Fruit fly (Drosophila melanogaster) whole organism, embryonic: ENCODE results near the gene mrva.

Experiments used
- B-H2 ChIP-seq: fragments of 200-800 bp; sonication (Bioruptor generic); optimal IDR thresholded peaks from 2 replicates; lab custom pipeline; 2018; ENCODE audit warnings: missing biosample characterization, mild to moderate bottlenecking, missing genetic modification characterization
- CG10267 ChIP-seq: fragments of 200-800 bp; sonication (Bioruptor generic); optimal IDR thresholded peaks from 2 replicates; lab custom pipeline; 2018; ENCODE audit warnings: missing biosample characterization, mild to moderate bottlenecking, missing genetic modification characterization, moderate library complexity
- CG10462 ChIP-seq: fragments of 200-800 bp; sonication (Bioruptor generic); optimal IDR thresholded peaks from 2 replicates; lab custom pipeline; 2016; ENCODE audit warnings: missing biosample characterization, missing genetic modification characterization
- CG10565 ChIP-seq: fragments of 200-800 bp; sonication (Bioruptor generic); optimal IDR thresholded peaks from 3 replicates; lab custom pipeline; 2016; ENCODE audit warnings: missing biosample characterization, mild to moderate bottlenecking, missing genetic modification characterization
- CG11398 ChIP-seq: fragments of 200-800 bp; sonication (Bioruptor generic); optimal IDR thresholded peaks from 2 replicates; lab custom pipeline; 2016; ENCODE audit warnings: missing biosample characterization, missing genetic modification characterization
- CG13624 ChIP-seq: fragments of 200-800 bp; sonication (Bioruptor generic); optimal IDR thresholded peaks from 2 replicates; lab custom pipeline; 2016; ENCODE audit warnings: missing biosample characterization, missing genetic modification characterization
- CG14860 ChIP-seq: fragments of 200-800 bp; sonication (Bioruptor generic); IDR thresholded peaks from 3 replicates; pipeline ENCODE4 v1.3.6; 2022; ENCODE audit warnings: missing biosample characterization, missing genetic modification characterization; ENCODE audit not compliant: partially characterized antibody
- CG15601 ChIP-seq: fragments of 200-800 bp; sonication (Bioruptor generic); optimal IDR thresholded peaks from 3 replicates; lab custom pipeline; 2019; ENCODE audit warnings: missing biosample characterization, mild to moderate bottlenecking, missing genetic modification characterization, moderate library complexity
- CG1647 ChIP-seq: fragments of 200-800 bp; sonication (Bioruptor generic); optimal IDR thresholded peaks from 3 replicates; lab custom pipeline; 2016; ENCODE audit warnings: missing biosample characterization, missing genetic modification characterization
- CG17186 ChIP-seq: fragments of 200-800 bp; sonication (Bioruptor generic); optimal IDR thresholded peaks from 3 replicates; lab custom pipeline; 2017; ENCODE audit warnings: missing biosample characterization, missing genetic modification reagents, missing genetic modification characterization
- CG17361 ChIP-seq: fragments of 200-800 bp; sonication (Bioruptor generic); IDR thresholded peaks from 3 replicates; pipeline ENCODE4 v1.3.6; 2022; ENCODE audit warnings: missing biosample characterization, missing genetic modification characterization
- CG18764 ChIP-seq: fragments of 200-800 bp; sonication (Bioruptor generic); optimal IDR thresholded peaks from 3 replicates; lab custom pipeline; 2016; ENCODE audit warnings: missing biosample characterization, missing genetic modification characterization
- CG30431 ChIP-seq: fragments of 200-800 bp; sonication (Bioruptor generic); optimal IDR thresholded peaks from 2 replicates; lab custom pipeline; 2017; ENCODE audit warnings: missing biosample characterization, missing genetic modification characterization
- CG3163 ChIP-seq: fragments of 200-800 bp; sonication (Bioruptor generic); optimal IDR thresholded peaks from 3 replicates; lab custom pipeline; 2016; ENCODE audit warnings: missing biosample characterization, missing genetic modification characterization
- CG4360 ChIP-seq: fragments of 200-800 bp; sonication (Bioruptor generic); IDR thresholded peaks from 2 replicates; pipeline ENCODE4 v1.3.6; 2022; ENCODE audit warnings: missing biosample characterization, missing genetic modification characterization
- CG4424 ChIP-seq: fragments of 200-800 bp; sonication (Bioruptor generic); optimal IDR thresholded peaks from 3 replicates; lab custom pipeline; 2016; ENCODE audit warnings: missing biosample characterization, missing genetic modification characterization
- CG6689 ChIP-seq: fragments of 200-800 bp; sonication (Bioruptor generic); IDR thresholded peaks from 2 replicates; pipeline ENCODE4 v1.3.6; 2022; ENCODE audit warnings: missing biosample characterization, missing genetic modification characterization
- CG8281 ChIP-seq: fragments of 200-800 bp; sonication (Bioruptor generic); optimal IDR thresholded peaks from 2 replicates; lab custom pipeline; 2018; ENCODE audit warnings: missing biosample characterization, mild to moderate bottlenecking, missing genetic modification characterization, moderate library complexity
- CG9876 ChIP-seq: fragments of 200-800 bp; sonication (Bioruptor generic); optimal IDR thresholded peaks from 2 replicates; lab custom pipeline; 2016; ENCODE audit warnings: missing biosample characterization, missing genetic modification characterization
- Dref ChIP-seq: fragments of 200-800 bp; sonication (Bioruptor generic); IDR thresholded peaks from 2 replicates; pipeline ENCODE4 v1.3.6; 2022; ENCODE audit warnings: missing biosample characterization, missing genetic modification characterization
- E2f1 ChIP-seq: fragments of 200-800 bp; sonication (Bioruptor generic); IDR thresholded peaks from 2 replicates; pipeline ENCODE4 v1.3.6; 2022; ENCODE audit warnings: missing biosample characterization, missing genetic modification characterization
- Hand ChIP-seq: fragments of 200-800 bp; sonication (Bioruptor generic); optimal IDR thresholded peaks from 2 replicates; lab custom pipeline; 2017; ENCODE audit warnings: mild to moderate bottlenecking, missing biosample characterization, missing genetic modification reagents, missing genetic modification characterization
- MTF-1 ChIP-seq: fragments of 200-800 bp; sonication (Bioruptor generic); optimal IDR thresholded peaks from 2 replicates; lab custom pipeline; 2018; ENCODE audit warnings: missing biosample characterization, mild to moderate bottlenecking, missing genetic modification characterization, borderline replicate concordance
- Mrtf ChIP-seq: fragments of 200-800 bp; sonication (Bioruptor generic); IDR thresholded peaks from 3 replicates; pipeline ENCODE4 v1.3.6; 2022; ENCODE audit warnings: missing biosample characterization, missing genetic modification characterization
- Nf-YC ChIP-seq: fragments of 200-800 bp; optimal IDR thresholded peaks from 3 replicates; lab custom pipeline; 2019; ENCODE audit warnings: missing biosample characterization, mild to moderate bottlenecking, missing genetic modification characterization, moderate library complexity
- PHDP ChIP-seq: fragments of 200-800 bp; sonication (Bioruptor generic); optimal IDR thresholded peaks from 3 replicates; lab custom pipeline; 2018; ENCODE audit warnings: missing biosample characterization, mild to moderate bottlenecking, missing genetic modification characterization, moderate library complexity
- Ptx1 ChIP-seq: fragments of 200-800 bp; sonication (Bioruptor generic); IDR thresholded peaks from 2 replicates; pipeline ENCODE4 v1.3.6; 2022; ENCODE audit warnings: missing biosample characterization, missing genetic modification characterization
- Six4 ChIP-seq: fragments of 200-800 bp; sonication (Bioruptor generic); optimal IDR thresholded peaks from 2 replicates; lab custom pipeline; 2016; ENCODE audit warnings: missing biosample characterization, missing genetic modification characterization
- Trl ChIP-seq, 3 experiments: fragments of >200 bp in 2 of 3; fragments of 200-800 bp in 1 of 3; sonication (Bioruptor generic) in 1 of 3; optimal IDR thresholded peaks; 2 replicates in 1 of 3; 3 replicates in 2 of 3; lab custom pipeline; 2016 to 2017; ENCODE audit warnings: missing biosample characterization in 1 of 3, missing genetic modification characterization in 1 of 3
- ato ChIP-seq: fragments of 200-800 bp; sonication (Bioruptor generic); IDR thresholded peaks from 2 replicates; pipeline ENCODE4 v1.3.6; 2022; ENCODE audit warnings: missing biosample characterization, missing genetic modification characterization; ENCODE audit not compliant: partially characterized antibody
- bcd ChIP-seq: fragments of 200-800 bp; sonication (Bioruptor generic); optimal IDR thresholded peaks from 2 replicates; lab custom pipeline; 2017; ENCODE audit warnings: missing biosample characterization, mild to moderate bottlenecking, missing genetic modification characterization
- cad ChIP-seq: fragments of >200 bp; optimal IDR thresholded peaks from 2 replicates; lab custom pipeline; 2017; ENCODE audit warnings: missing biosample characterization, missing genetic modification characterization
- esg ChIP-seq: fragments of 200-800 bp; sonication (Bioruptor generic); conservative IDR thresholded peaks from 2 replicates; pipeline ENCODE4 v1.3.6; 2022; ENCODE audit warnings: missing biosample characterization, missing genetic modification characterization
- gem ChIP-seq: fragments of 200-800 bp; sonication (Bioruptor generic); optimal IDR thresholded peaks from 2 replicates; lab custom pipeline; 2019; ENCODE audit warnings: missing biosample characterization, mild to moderate bottlenecking, missing genetic modification characterization, moderate library complexity
- hb ChIP-seq: fragments of 200-800 bp; sonication (Bioruptor generic); IDR thresholded peaks from 3 replicates; pipeline ENCODE4 v1.3.6; 2022; ENCODE audit warnings: missing biosample characterization, missing genetic modification characterization; ENCODE audit not compliant: partially characterized antibody
- insv ChIP-seq, 2 experiments: fragments of 200-800 bp; sonication (Bioruptor generic); optimal IDR thresholded peaks; 3 replicates each; lab custom pipeline; 2016 to 2018; ENCODE audit warnings: missing biosample characterization in 2 of 2, missing genetic modification characterization in 2 of 2
- jing ChIP-seq: fragments of 200-800 bp; sonication (Bioruptor generic); optimal IDR thresholded peaks from 2 replicates; lab custom pipeline; 2018; ENCODE audit warnings: missing biosample characterization, mild to moderate bottlenecking, missing genetic modification characterization
- pan ChIP-seq, 4 experiments: fragments of >200 bp in 3 of 4; fragments of 200-800 bp in 1 of 4; sonication (Bioruptor generic) in 1 of 4; optimal IDR thresholded peaks in 3 of 4; IDR thresholded peaks in 1 of 4; 2 replicates each; pipeline versions ENCODE4 v1.3.6 to Lab custom; 2017 to 2022; ENCODE audit warnings: missing biosample characterization in 2 of 4, missing genetic modification characterization in 2 of 4, mixed read lengths in 1 of 4
- pzg ChIP-seq: fragments of 200-800 bp; sonication (Bioruptor generic); optimal IDR thresholded peaks from 3 replicates; lab custom pipeline; 2018; ENCODE audit warnings: missing biosample characterization, mild to moderate bottlenecking, missing genetic modification characterization, moderate library complexity
- sc ChIP-seq, 3 experiments: fragments of >200 bp in 2 of 3; fragments of 200-800 bp in 1 of 3; sonication (Bioruptor generic) in 1 of 3; optimal IDR thresholded peaks; 2 replicates in 2 of 3; 3 replicates in 1 of 3; lab custom pipeline; 2017; ENCODE audit warnings: mild to moderate bottlenecking in 1 of 3, missing biosample characterization in 1 of 3, missing genetic modification characterization in 1 of 3, missing genetic modification reagents in 1 of 3
- sens-2 ChIP-seq: fragments of 200-800 bp; sonication (Bioruptor generic); IDR thresholded peaks from 2 replicates; pipeline ENCODE4 v1.3.6; 2022; ENCODE audit warnings: missing biosample characterization, missing genetic modification characterization
- shn ChIP-seq: fragments of 200-800 bp; sonication (Bioruptor generic); optimal IDR thresholded peaks from 3 replicates; lab custom pipeline; 2016; ENCODE audit warnings: missing biosample characterization, missing genetic modification characterization
- sqz ChIP-seq: fragments of 200-800 bp; sonication (Bioruptor generic); optimal IDR thresholded peaks from 3 replicates; lab custom pipeline; 2018; ENCODE audit warnings: missing biosample characterization, mild to moderate bottlenecking, missing genetic modification characterization
- ttk ChIP-seq: fragments of 200-800 bp; sonication (Bioruptor generic); IDR thresholded peaks from 2 replicates; pipeline ENCODE4 v2.1.2; 2022; ENCODE audit warnings: missing biosample characterization, missing genetic modification characterization
- unc-4 ChIP-seq: fragments of 200-800 bp; sonication (Bioruptor generic); IDR thresholded peaks from 2 replicates; pipeline ENCODE4 v1.3.6; 2022; ENCODE audit warnings: missing biosample characterization, missing genetic modification characterization; ENCODE audit not compliant: partially characterized antibody
- unpg ChIP-seq: fragments of 200-800 bp; sonication (Bioruptor generic); optimal IDR thresholded peaks from 3 replicates; lab custom pipeline; 2018; ENCODE audit warnings: missing biosample characterization, mild to moderate bottlenecking, missing genetic modification characterization, moderate library complexity
- usp ChIP-seq: fragments of >200 bp; optimal IDR thresholded peaks from 2 replicates; lab custom pipeline; 2017; ENCODE audit warnings: missing biosample characterization, missing genetic modification characterization
- wor ChIP-seq: fragments of 200-800 bp; sonication (Bioruptor generic); IDR thresholded peaks from 2 replicates; pipeline ENCODE4 v1.3.6; 2022; ENCODE audit warnings: missing biosample characterization, missing genetic modification characterization

The mrva gene

dm6 chr3L:7347984-7348631 lies 19.5 kb upstream of the mrva start, which contains the start of the genes Srp19 and qm (continued):
- TF ChIP-seq CG10267 (tag; lab: Kevin White, UChicago), result peak; percentile 40
- TF ChIP-seq cad (GFP tag; lab: Kevin White, UChicago), result no peak
- no peak for TF ChIP-seq MTF-1 (GFP tag; lab: Kevin White, UChicago)
- TF ChIP-seq wor (GFP tag; lab: Robert Waterston, UW), result peak; percentile 11; the same call in 1 of the 2 replicates
- TF ChIP-seq CG17186 (GFP tag; lab: Kevin White, UChicago), result no peak
- TF ChIP-seq CG10462 (GFP tag; lab: Kevin White, UChicago), result no peak
- TF ChIP-seq CG17361, result peak; percentile 53; the same call in 2 of the 3 replicates
- TF ChIP-seq E2f1 (GFP tag; lab: Robert Waterston, UW), result no peak
- no peak for TF ChIP-seq Hand (GFP tag; lab: Kevin White, UChicago)
- TF ChIP-seq CG4424 (GFP tag; lab: Kevin White, UChicago), result peak; percentile 55
- peak; percentile 46 for TF ChIP-seq bcd (GFP tag; lab: Kevin White, UChicago)
- no peak for TF ChIP-seq CG8281 (tag; lab: Kevin White, UChicago)
- TF ChIP-seq usp (GFP tag; lab: Kevin White, UChicago), result no peak
- no peak for TF ChIP-seq Six4
- no peak for TF ChIP-seq sens-2 (GFP tag; lab: Robert Waterston, UW)
- TF ChIP-seq CG30431 (GFP tag; lab: Kevin White, UChicago), result no peak
- TF ChIP-seq Mrtf (GFP tag; lab: Robert Waterston, UW), result no peak
- peak; percentile 46 for TF ChIP-seq CG15601 (tag; lab: Kevin White, UChicago)
- TF ChIP-seq sc (optimal IDR thresholded peaks at IDR 0.05; lab: Kevin White, UChicago), result no peak
- no peak for TF ChIP-seq sc (GFP tag; optimal IDR thresholded peaks at IDR 0.05; lab: Kevin White, UChicago)
- no peak for TF ChIP-seq CG3163 (GFP tag; lab: Kevin White, UChicago)
- TF ChIP-seq CG9876 (GFP tag; lab: Kevin White, UChicago), result no peak
- TF ChIP-seq CG13624 (GFP tag; lab: Kevin White, UChicago), result peak; percentile 52
- TF ChIP-seq unpg (GFP tag; lab: Kevin White, UChicago), result peak; percentile 42
- TF ChIP-seq CG1647 (GFP tag; lab: Kevin White, UChicago), result peak; percentile 5
- TF ChIP-seq B-H2 (GFP tag; lab: Kevin White, UChicago), result no peak
- TF ChIP-seq Ptx1 (GFP tag; lab: Robert Waterston, UW), result peak; percentile 54; the same call in 1 of the 2 replicates
- no peak for TF ChIP-seq pan (optimal IDR thresholded peaks at IDR 0.05; lab: Kevin White, UChicago)
- TF ChIP-seq pan (GFP tag; optimal IDR thresholded peaks at IDR 0.05 in 1 of 2, IDR thresholded peaks at IDR 0.05 in 1 of 2), result peak in 1 of 2 experiments; percentile 63
- TF ChIP-seq jing (GFP tag; lab: Kevin White, UChicago), result no peak
- TF ChIP-seq ato, result peak; percentile 62; the same call in 1 of the 2 replicates
- TF ChIP-seq CG11398 (GFP tag; lab: Kevin White, UChicago), result no peak
- peak; percentile 21; the same call in 1 of the 2 replicates for TF ChIP-seq esg (GFP tag; lab: Robert Waterston, UW)
- TF ChIP-seq sqz (GFP tag; lab: Kevin White, UChicago), result no peak
- TF ChIP-seq unc-4 (GFP tag; lab: Robert Waterston, UW), result peak; percentile 87
- peak; percentile 76 for TF ChIP-seq gem (tag; lab: Kevin White, UChicago)
- peak; percentile 29; the same call in 1 of the 2 replicates for TF ChIP-seq CG6689 (GFP tag; lab: Robert Waterston, UW)
- TF ChIP-seq Trl (optimal IDR thresholded peaks at IDR 0.05; lab: Kevin White, UChicago), result no peak
- TF ChIP-seq Trl (GFP tag; optimal IDR thresholded peaks at IDR 0.05; lab: Kevin White, UChicago), result peak; percentile 70
- no peak for TF ChIP-seq PHDP
- TF ChIP-seq CG18764 (GFP tag; lab: Kevin White, UChicago), result no peak
- TF ChIP-seq Nf-YC (tag; lab: Kevin White, UChicago), result peak; percentile 28
- TF ChIP-seq CG10565 (GFP tag; lab: Kevin White, UChicago), result no peak
- no peak for TF ChIP-seq ttk (GFP tag; lab: Robert Waterston, UW)
- peak; percentile 71 for TF ChIP-seq hb
- peak; percentile 84 for TF ChIP-seq Dref
- peak; percentile 23 for TF ChIP-seq shn (GFP tag; lab: Kevin White, UChicago)
- peak; percentile 66 for TF ChIP-seq pzg (GFP tag; lab: Kevin White, UChicago)
- TF ChIP-seq insv (GFP tag; optimal IDR thresholded peaks at IDR 0.05; lab: Kevin White, UChicago), result peak in 1 of 2 experiments; percentile 23
- peak; percentile 79 for TF ChIP-seq CG4360 (GFP tag; lab: Robert Waterston, UW)
- peak; percentile 77; the same call in 2 of the 3 replicates for TF ChIP-seq CG14860 (GFP tag; lab: Robert Waterston, UW)
